Fruit fly (Drosophila melanogaster) whole organism, embryonic: Measurements from ENCODE around the gene Pif1A.

Experiments used
- Asciz ChIP-seq: fragments of 200-800 bp; sonication (Bioruptor generic); optimal IDR thresholded peaks from 2 replicates; lab custom pipeline; 2017; ENCODE audit warnings: missing biosample characterization, mild to moderate bottlenecking, missing genetic modification characterization, missing genetic modification reagents
- CG11247 ChIP-seq: fragments of 200-800 bp; sonication (Bioruptor generic); IDR thresholded peaks from 2 replicates; pipeline ENCODE4 v1.3.6; 2022; ENCODE audit warnings: missing biosample characterization, missing genetic modification characterization
- CG11504 ChIP-seq: fragments of 200-800 bp; sonication (Bioruptor generic); optimal IDR thresholded peaks from 3 replicates; lab custom pipeline; 2019; ENCODE audit warnings: missing biosample characterization, mild to moderate bottlenecking, missing genetic modification characterization, moderate library complexity
- CG14050 ChIP-seq: fragments of 200-800 bp; sonication (Bioruptor generic); IDR thresholded peaks from 3 replicates; pipeline ENCODE4 v1.3.6; 2022; ENCODE audit warnings: missing biosample characterization, missing genetic modification characterization
- CG14667 ChIP-seq: fragments of 200-800 bp; sonication (Bioruptor generic); IDR thresholded peaks from 2 replicates; pipeline ENCODE4 v1.3.6; 2022; ENCODE audit warnings: missing biosample characterization, missing genetic modification characterization
- CG14860 ChIP-seq: fragments of 200-800 bp; sonication (Bioruptor generic); IDR thresholded peaks from 3 replicates; pipeline ENCODE4 v1.3.6; 2022; ENCODE audit warnings: missing biosample characterization, missing genetic modification characterization; ENCODE audit not compliant: partially characterized antibody
- CG16779 ChIP-seq: fragments of 200-800 bp; sonication (Bioruptor generic); IDR thresholded peaks from 2 replicates; pipeline ENCODE4 v1.3.6; 2022; ENCODE audit warnings: missing biosample characterization, missing genetic modification characterization
- CG2129 ChIP-seq: fragments of 200-800 bp; sonication (Bioruptor generic); IDR thresholded peaks from 2 replicates; pipeline ENCODE4 v1.3.6; 2022; ENCODE audit warnings: missing biosample characterization, missing genetic modification characterization; ENCODE audit not compliant: partially characterized antibody
- CG32532 ChIP-seq: fragments of 200-800 bp; sonication (Bioruptor generic); IDR thresholded peaks from 2 replicates; pipeline ENCODE4 v1.3.6; 2022; ENCODE audit warnings: missing biosample characterization, missing genetic modification characterization
- CG9437 ChIP-seq: fragments of 200-800 bp; sonication (Bioruptor generic); optimal IDR thresholded peaks from 2 replicates; lab custom pipeline; 2018; ENCODE audit warnings: missing biosample characterization, mild to moderate bottlenecking, missing genetic modification characterization
- CrebB ChIP-seq: fragments of 200-800 bp; sonication (Bioruptor generic); optimal IDR thresholded peaks from 3 replicates; lab custom pipeline; 2018; ENCODE audit warnings: missing biosample characterization, mild to moderate bottlenecking, missing genetic modification characterization
- Dp ChIP-seq: fragments of 200-800 bp; sonication (Bioruptor generic); optimal IDR thresholded peaks from 2 replicates; lab custom pipeline; 2018; ENCODE audit warnings: missing biosample characterization, mild to moderate bottlenecking, missing genetic modification characterization, moderate library complexity
- Drgx ChIP-seq: fragments of 200-800 bp; sonication (Bioruptor generic); IDR thresholded peaks from 2 replicates; pipeline ENCODE4 v1.3.6; 2022; ENCODE audit warnings: missing biosample characterization, missing genetic modification characterization
- Hmr ChIP-seq: fragments of 200-800 bp; sonication (Bioruptor generic); optimal IDR thresholded peaks from 3 replicates; lab custom pipeline; 2017; ENCODE audit warnings: mild to moderate bottlenecking, missing biosample characterization, missing genetic modification reagents, missing genetic modification characterization
- Lpt ChIP-seq: fragments of >200 bp; optimal IDR thresholded peaks from 2 replicates; lab custom pipeline; 2018; ENCODE audit warnings: missing biosample characterization, missing genetic modification characterization
- Oli ChIP-seq: fragments of 200-800 bp; sonication (Bioruptor generic); optimal IDR thresholded peaks from 2 replicates; lab custom pipeline; 2018; ENCODE audit warnings: missing biosample characterization, mild to moderate bottlenecking, missing genetic modification characterization, moderate library complexity
- Optix ChIP-seq: fragments of 200-800 bp; sonication (Bioruptor generic); IDR thresholded peaks from 3 replicates; pipeline ENCODE4 v1.3.6; 2022; ENCODE audit warnings: missing biosample characterization, missing genetic modification characterization
- Ptx1 ChIP-seq: fragments of 200-800 bp; sonication (Bioruptor generic); IDR thresholded peaks from 2 replicates; pipeline ENCODE4 v1.3.6; 2022; ENCODE audit warnings: missing biosample characterization, missing genetic modification characterization
- Sox102F ChIP-seq: fragments of 200-800 bp; sonication (Bioruptor generic); optimal IDR thresholded peaks from 2 replicates; lab custom pipeline; 2018; ENCODE audit warnings: missing biosample characterization, mild to moderate bottlenecking, missing genetic modification characterization, moderate library complexity
- Sry-δ ChIP-seq: fragments of 200-800 bp; sonication (Bioruptor generic); optimal IDR thresholded peaks from 2 replicates; lab custom pipeline; 2016; ENCODE audit warnings: missing biosample characterization, missing genetic modification characterization
- Ssrp ChIP-seq: fragments of 200-800 bp; sonication (Bioruptor generic); optimal IDR thresholded peaks from 2 replicates; lab custom pipeline; 2018; ENCODE audit warnings: missing biosample characterization, mild to moderate bottlenecking, missing genetic modification characterization, moderate library complexity
- TFAM ChIP-seq: fragments of 200-800 bp; sonication (Bioruptor generic); optimal IDR thresholded peaks from 2 replicates; lab custom pipeline; 2017; ENCODE audit warnings: missing biosample characterization, missing genetic modification characterization, inconsistent platforms
- bsh ChIP-seq, 2 experiments: fragments of 200-800 bp; sonication (Bioruptor generic); optimal IDR thresholded peaks; 2 replicates each; lab custom pipeline; 2017 to 2018; ENCODE audit warnings: mild to moderate bottlenecking in 2 of 2, missing biosample characterization in 2 of 2, missing genetic modification characterization in 2 of 2, moderate library complexity in 1 of 2
- caup ChIP-seq: fragments of 200-800 bp; sonication (Bioruptor generic); optimal IDR thresholded peaks from 3 replicates; lab custom pipeline; 2017; ENCODE audit warnings: missing biosample characterization, mild to moderate bottlenecking, missing genetic modification characterization, moderate library complexity; ENCODE audit not compliant: severe bottlenecking
- cg ChIP-seq: fragments of 200-800 bp; sonication (Bioruptor generic); optimal IDR thresholded peaks from 3 replicates; lab custom pipeline; 2019; ENCODE audit warnings: missing biosample characterization, mild to moderate bottlenecking, missing genetic modification characterization, moderate library complexity
- ci ChIP-seq: fragments of 200-800 bp; sonication (Bioruptor generic); IDR thresholded peaks from 3 replicates; pipeline ENCODE4 v1.3.6; 2022; ENCODE audit warnings: missing biosample characterization, missing genetic modification characterization
- corto ChIP-seq: fragments of 200-800 bp; sonication (Bioruptor generic); optimal IDR thresholded peaks from 2 replicates; lab custom pipeline; 2016; ENCODE audit warnings: missing biosample characterization, mild to moderate bottlenecking, missing genetic modification characterization, moderate library complexity
- dmrt11E ChIP-seq: fragments of 200-800 bp; sonication (Bioruptor generic); optimal IDR thresholded peaks from 3 replicates; lab custom pipeline; 2018; ENCODE audit warnings: missing biosample characterization, mild to moderate bottlenecking, missing genetic modification characterization, moderate library complexity
- dysf ChIP-seq: fragments of 200-800 bp; sonication (Bioruptor generic); IDR thresholded peaks from 3 replicates; pipeline ENCODE4 v1.3.6; 2022; ENCODE audit warnings: missing biosample characterization, missing genetic modification characterization
- ems ChIP-seq: fragments of 200-800 bp; sonication (Bioruptor generic); optimal IDR thresholded peaks from 3 replicates; lab custom pipeline; 2016; ENCODE audit warnings: missing biosample characterization, missing genetic modification characterization
- fru ChIP-seq: fragments of >200 bp; optimal IDR thresholded peaks from 2 replicates; lab custom pipeline; 2017
- gem ChIP-seq: fragments of 200-800 bp; sonication (Bioruptor generic); optimal IDR thresholded peaks from 2 replicates; lab custom pipeline; 2019; ENCODE audit warnings: missing biosample characterization, mild to moderate bottlenecking, missing genetic modification characterization, moderate library complexity
- grau ChIP-seq: fragments of 200-800 bp; optimal IDR thresholded peaks from 3 replicates; lab custom pipeline; 2019; ENCODE audit warnings: missing biosample characterization, mild to moderate bottlenecking, missing genetic modification characterization, moderate library complexity
- gro ChIP-seq: fragments of 200-800 bp; sonication (Bioruptor generic); optimal IDR thresholded peaks from 2 replicates; lab custom pipeline; 2016; ENCODE audit warnings: missing biosample characterization, missing genetic modification characterization
- gsb ChIP-seq: fragments of 200-800 bp; sonication (Bioruptor generic); IDR thresholded peaks from 2 replicates; pipeline ENCODE4 v1.3.6; 2022; ENCODE audit warnings: missing biosample characterization, missing genetic modification characterization
- insv ChIP-seq, 2 experiments: fragments of 200-800 bp; sonication (Bioruptor generic); optimal IDR thresholded peaks; 3 replicates each; lab custom pipeline; 2016 to 2018; ENCODE audit warnings: missing biosample characterization in 2 of 2, missing genetic modification characterization in 2 of 2
- nom ChIP-seq: fragments of 200-800 bp; sonication (Bioruptor generic); optimal IDR thresholded peaks from 2 replicates; lab custom pipeline; 2017; ENCODE audit warnings: missing biosample characterization, missing genetic modification characterization, mild to moderate bottlenecking, moderate library complexity, missing genetic modification reagents
- pfk ChIP-seq: fragments of 200-800 bp; sonication (Bioruptor generic); optimal IDR thresholded peaks from 2 replicates; lab custom pipeline; 2018; ENCODE audit warnings: missing biosample characterization, mild to moderate bottlenecking, missing genetic modification characterization, moderate library complexity
- row ChIP-seq: fragments of 200-800 bp; sonication (Bioruptor generic); IDR thresholded peaks from 3 replicates; pipeline ENCODE4 v1.3.6; 2022; ENCODE audit warnings: missing biosample characterization, missing genetic modification characterization
- sens ChIP-seq: fragments of 200-800 bp; sonication (Bioruptor generic); peaks from one replicate; lab custom pipeline; 2016; ENCODE audit warnings: missing biosample characterization, missing genetic modification characterization
- sisA ChIP-seq: fragments of 200-800 bp; sonication (Bioruptor generic); IDR thresholded peaks from 2 replicates; pipeline ENCODE4 v1.3.6; 2022; ENCODE audit warnings: missing biosample characterization, missing genetic modification characterization
- slp2 ChIP-seq: fragments of 200-800 bp; sonication (Bioruptor generic); optimal IDR thresholded peaks from 2 replicates; lab custom pipeline; 2016; ENCODE audit warnings: missing biosample characterization, missing genetic modification characterization
- sob ChIP-seq: fragments of 200-800 bp; sonication (Bioruptor generic); IDR thresholded peaks from 2 replicates; pipeline ENCODE4 v1.3.6; 2022; ENCODE audit warnings: missing biosample characterization, missing genetic modification characterization
- tll ChIP-seq, 2 experiments: fragments of 200-800 bp in 1 of 2; fragments of >200 bp in 1 of 2; sonication (Bioruptor generic) in 1 of 2; optimal IDR thresholded peaks; 2 replicates each; lab custom pipeline; 2017 to 2019; ENCODE audit warnings: missing biosample characterization in 2 of 2, missing genetic modification characterization in 2 of 2, mild to moderate bottlenecking in 1 of 2, moderate library complexity in 1 of 2
- ttk ChIP-seq: fragments of 200-800 bp; sonication (Bioruptor generic); IDR thresholded peaks from 2 replicates; pipeline ENCODE4 v2.1.2; 2022; ENCODE audit warnings: missing biosample characterization, missing genetic modification characterization
- zen ChIP-seq: fragments of 200-800 bp; sonication (Bioruptor generic); optimal IDR thresholded peaks from 3 replicates; lab custom pipeline; 2018; ENCODE audit warnings: missing biosample characterization, mild to moderate bottlenecking, missing genetic modification characterization, moderate library complexity
- zf30C ChIP-seq: fragments of 200-800 bp; sonication (Bioruptor generic); optimal IDR thresholded peaks from 3 replicates; lab custom pipeline; 2018; ENCODE audit warnings: missing biosample characterization, mild to moderate bottlenecking, missing genetic modification characterization

The Pif1A gene

dm6 chr3R:8848190-8848589 is 47.2 kb upstream of the Pif1A start (continued):
- TF ChIP-seq ttk (no peak), dysf (GFP tag; lab: Robert Waterston, UW) (0 out of 3 replicates have a peak, but pooled peaks have one; percentile 18), zf30C (peak; percentile 41), sens (GFP tag; lab: Kevin White, UChicago) (peak; percentile 2), fru (lab: Kevin White, UChicago) (no peak)
- TF ChIP-seq, all 482 proteins: peak for 21

- peak; percentile 31; the same call in 1 of the 2 replicates for TF ChIP-seq Drgx (GFP tag; lab: Robert Waterston, UW)
- no peak for TF ChIP-seq Asciz (GFP tag; lab: Kevin White, UChicago)
- 0 out of 2 replicates have a peak, but pooled peaks have one; percentile 18 for TF ChIP-seq Ptx1 (GFP tag; lab: Robert Waterston, UW)
- TF ChIP-seq sob, result no peak
- peak; percentile 24 for TF ChIP-seq gem (tag; lab: Kevin White, UChicago)
- peak; percentile 36 for TF ChIP-seq sens (GFP tag; lab: Kevin White, UChicago)
- TF ChIP-seq grau (tag; lab: Kevin White, UChicago), result peak; percentile 66
- TF ChIP-seq Oli (tag; lab: Kevin White, UChicago), result no peak
- peak; percentile 15 for TF ChIP-seq Sox102F (GFP tag; lab: Kevin White, UChicago)
- TF ChIP-seq row (GFP tag; lab: Robert Waterston, UW), result peak; percentile 44; the same call in 2 of the 3 replicates
- 0 out of 2 replicates have a peak, but pooled peaks have one; percentile 9 for TF ChIP-seq sisA (GFP tag; lab: Robert Waterston, UW)
- no peak for TF ChIP-seq Hmr
- TF ChIP-seq Ssrp, result peak; percentile 6
- TF ChIP-seq bsh (GFP tag; optimal IDR thresholded peaks at IDR 0.05; lab: Kevin White, UChicago), result peak; percentile 7 to 22
Measured at dm6 chr3R:8847096-8847639, 46.2 kb upstream of the Pif1A start.

dm6 chr3R:8846154-8846648 is 45.2 kb upstream of the Pif1A start:
- TF ChIP-seq CG14667 (GFP tag; lab: Robert Waterston, UW), result no peak
- peak; percentile 22 for TF ChIP-seq ems
- TF ChIP-seq CG14050 (GFP tag; lab: Robert Waterston, UW), result no peak
- TF ChIP-seq TFAM, result no peak
- no peak for TF ChIP-seq CG2129 (GFP tag; lab: Robert Waterston, UW)
- TF ChIP-seq cg, result peak; percentile 98
- peak; percentile 10 for TF ChIP-seq Dp (GFP tag; lab: Kevin White, UChicago)
- 0 out of 2 replicates have a peak, but pooled peaks have one; percentile 29 for TF ChIP-seq gsb (GFP tag; lab: Robert Waterston, UW)
- peak; percentile 23 for TF ChIP-seq slp2 (GFP tag; lab: Kevin White, UChicago)
- TF ChIP-seq insv (GFP tag; optimal IDR thresholded peaks at IDR 0.05; lab: Kevin White, UChicago), result peak in 1 of 2 experiments; percentile 83
- no peak for TF ChIP-seq CG14860
- peak; percentile 21 for TF ChIP-seq dmrt11E (tag; lab: Kevin White, UChicago)
- peak; percentile 43 for TF ChIP-seq zen
- peak; percentile 46; the same call in 1 of the 2 replicates for TF ChIP-seq CG32532
- TF ChIP-seq gro, result peak; percentile 54
- peak; percentile 13 for TF ChIP-seq Sry-δ (GFP tag; lab: Kevin White, UChicago)
- TF ChIP-seq CG11504 (tag; lab: Kevin White, UChicago), result peak; percentile 73
- no peak for TF ChIP-seq Lpt (GFP tag; lab: Kevin White, UChicago)
- TF ChIP-seq ci (GFP tag; lab: Robert Waterston, UW), result peak; percentile 86
- TF ChIP-seq CrebB, result peak; percentile 85
- no peak for TF ChIP-seq Optix (GFP tag; lab: Robert Waterston, UW)
- peak; percentile 40 for TF ChIP-seq corto (GFP tag; lab: Kevin White, UChicago)
- TF ChIP-seq caup (GFP tag; lab: Kevin White, UChicago), result peak; percentile 75
- peak; percentile 75 for TF ChIP-seq nom (GFP tag; lab: Kevin White, UChicago)
- TF ChIP-seq CG11247 (GFP tag; lab: Robert Waterston, UW), result no peak
- TF ChIP-seq CG16779 (GFP tag; lab: Robert Waterston, UW), result peak; percentile 66; the same call in 1 of the 2 replicates
- peak in 1 of 2 experiments; percentile 37 for TF ChIP-seq tll (GFP tag; optimal IDR thresholded peaks at IDR 0.05; lab: Kevin White, UChicago)
- TF ChIP-seq pfk (GFP tag; lab: Kevin White, UChicago), result peak; percentile 64
- TF ChIP-seq CG9437 (GFP tag; lab: Kevin White, UChicago), result peak; percentile 50
